Worm (Caenorhabditis elegans) whole organism, L3 larva: ENCODE results near the gene rla-2.

ENCODE experiments used
- R02D3.7 ChIP-seq: fragments of 150-350 bp; optimal IDR thresholded peaks from 2 replicates; lab custom pipeline; 2014; ENCODE audit warnings: missing biosample characterization, missing genetic modification characterization
- ZK546.5 ChIP-seq: sonication (generic microtip); optimal IDR thresholded peaks from 2 replicates; lab custom pipeline; 2017; ENCODE audit warnings: missing biosample characterization, missing genetic modification characterization
- aly-2 ChIP-seq: fragments of 150-350 bp; optimal IDR thresholded peaks from 2 replicates; lab custom pipeline; 2014; ENCODE audit warnings: missing biosample characterization, missing genetic modification characterization
- ceh-16 ChIP-seq: sonication (generic microtip); optimal IDR thresholded peaks from 2 replicates; lab custom pipeline; 2017; ENCODE audit warnings: missing biosample characterization, missing genetic modification characterization
- ceh-9 ChIP-seq: sonication (generic microtip); optimal IDR thresholded peaks from 2 replicates; lab custom pipeline; 2018; ENCODE audit warnings: missing biosample characterization, missing genetic modification characterization
- daf-12 ChIP-seq: fragments of 150-350 bp; optimal IDR thresholded peaks from 2 replicates; lab custom pipeline; 2014; ENCODE audit warnings: missing biosample characterization, missing genetic modification reagents, missing genetic modification characterization
- egl-27 ChIP-seq: sonication (generic microtip); optimal IDR thresholded peaks from 4 replicates; lab custom pipeline; 2017; ENCODE audit warnings: missing biosample characterization, missing genetic modification reagents, missing genetic modification characterization
- elt-1 ChIP-seq: fragments of 150-350 bp; optimal IDR thresholded peaks from 2 replicates; lab custom pipeline; 2014; ENCODE audit warnings: missing biosample characterization, missing genetic modification characterization
- elt-2 ChIP-seq: sonication (generic microtip); optimal IDR thresholded peaks from 2 replicates; lab custom pipeline; 2016; ENCODE audit warnings: missing genetic modification reagents, mild to moderate bottlenecking, missing genetic modification characterization, missing compliant biosample characterization
- fkh-10 ChIP-seq: sonication (generic microtip); optimal IDR thresholded peaks from 2 replicates; lab custom pipeline; 2017; ENCODE audit warnings: missing biosample characterization, missing genetic modification reagents, missing genetic modification characterization
- fkh-2 ChIP-seq: fragments of 150-350 bp; optimal IDR thresholded peaks from 2 replicates; lab custom pipeline; 2014; ENCODE audit warnings: missing biosample characterization, missing genetic modification reagents, missing genetic modification characterization
- fos-1 ChIP-seq: fragments of 150-350 bp; optimal IDR thresholded peaks from 2 replicates; lab custom pipeline; 2014; ENCODE audit warnings: missing biosample characterization, missing genetic modification characterization
- jun-1 ChIP-seq: fragments of 150-350 bp; optimal IDR thresholded peaks from 2 replicates; lab custom pipeline; 2014; ENCODE audit warnings: missing biosample characterization, missing genetic modification reagents, missing genetic modification characterization
- lin-15B ChIP-seq: fragments of 150-350 bp; optimal IDR thresholded peaks from 2 replicates; lab custom pipeline; 2014; ENCODE audit warnings: missing biosample characterization, missing genetic modification characterization
- lin-39 ChIP-seq: fragments of 150-350 bp; optimal IDR thresholded peaks from 2 replicates; lab custom pipeline; 2018; ENCODE audit warnings: missing biosample characterization, missing genetic modification reagents, missing genetic modification characterization
- mdl-1 ChIP-seq: fragments of 150-350 bp; optimal IDR thresholded peaks from 2 replicates; lab custom pipeline; 2014; ENCODE audit warnings: missing biosample characterization, missing genetic modification characterization
- nfya-1 ChIP-seq: sonication (generic microtip); optimal IDR thresholded peaks from 2 replicates; lab custom pipeline; 2017; ENCODE audit warnings: missing genetic modification characterization, mild to moderate bottlenecking, missing compliant biosample characterization, antibody characterized with exemption, moderate library complexity; ENCODE audit not compliant: insufficient read depth
- nhr-12 ChIP-seq: fragments of 150-350 bp; optimal IDR thresholded peaks from 2 replicates; lab custom pipeline; 2014; ENCODE audit warnings: missing biosample characterization, missing genetic modification characterization
- nhr-23 ChIP-seq: fragments of 150-350 bp; optimal IDR thresholded peaks from 2 replicates; lab custom pipeline; 2014; ENCODE audit warnings: missing biosample characterization, missing genetic modification reagents, missing genetic modification characterization
- nhr-28 ChIP-seq: fragments of 150-350 bp; optimal IDR thresholded peaks from 2 replicates; lab custom pipeline; 2014; ENCODE audit warnings: missing biosample characterization, missing genetic modification characterization
- nhr-67 ChIP-seq: fragments of 150-350 bp; optimal IDR thresholded peaks from 2 replicates; lab custom pipeline; 2014; ENCODE audit warnings: missing biosample characterization, missing genetic modification characterization
- nhr-77 ChIP-seq: fragments of 150-350 bp; optimal IDR thresholded peaks from 2 replicates; lab custom pipeline; 2014; ENCODE audit warnings: missing biosample characterization, missing genetic modification characterization
- pha-4 ChIP-seq: fragments of 150-350 bp; optimal IDR thresholded peaks from 2 replicates; lab custom pipeline; 2014; ENCODE audit warnings: missing biosample characterization, missing genetic modification reagents, missing genetic modification characterization
- pqm-1 ChIP-seq: fragments of 150-350 bp; optimal IDR thresholded peaks from 2 replicates; lab custom pipeline; 2017; ENCODE audit warnings: missing biosample characterization, missing genetic modification characterization, inconsistent platforms
- sea-2 ChIP-seq: fragments of 150-350 bp; sonication (generic microtip); optimal IDR thresholded peaks from 4 replicates; lab custom pipeline; 2014; ENCODE audit warnings: missing biosample characterization, missing genetic modification reagents, missing genetic modification characterization
- skn-1 ChIP-seq: fragments of 150-350 bp; optimal IDR thresholded peaks from 2 replicates; lab custom pipeline; 2014; ENCODE audit warnings: missing biosample characterization, missing genetic modification characterization
- tbx-2 ChIP-seq: sonication (generic microtip); optimal IDR thresholded peaks from 2 replicates; lab custom pipeline; 2016; ENCODE audit warnings: mild to moderate bottlenecking, missing genetic modification characterization, missing compliant biosample characterization
- ztf-11 ChIP-seq: fragments of 150-350 bp; optimal IDR thresholded peaks from 2 replicates; lab custom pipeline; 2014; ENCODE audit warnings: missing biosample characterization, missing genetic modification characterization

rla-2 gene

ce11 chrIV:13346078-13346477, 24.0 kb downstream of the rla-2 start:
- TF ChIP-seq fos-1 (tag; lab: Kevin White, UChicago) (peak; percentile 36), daf-12 (tag; lab: Kevin White, UChicago) (no peak), pha-4 (tag; lab: Kevin White, UChicago) (peak; percentile 99), jun-1 (tag; lab: Kevin White, UChicago) (peak; percentile 85), ZK546.5 (no peak), pqm-1 (tag; lab: Kevin White, UChicago) (peak; percentile 64), elt-2 (tag; lab: Kevin White, UChicago) (peak; percentile 66)

- TF ChIP-seq ceh-9 (no peak), mdl-1 (no peak), lin-39 (no peak), nhr-12 (tag; lab: Kevin White, UChicago) (no peak), nhr-67 (no peak), egl-27 (tag; lab: Kevin White, UChicago) (no peak), fos-1 (tag; lab: Kevin White, UChicago) (no peak), nhr-77 (no peak), elt-1 (tag; lab: Kevin White, UChicago) (no peak), ztf-11 (tag; lab: Kevin White, UChicago) (no peak)
Measured at ce11 chrIV:13342555-13342954, 27.5 kb downstream of the rla-2 start, which contains the start of gene W02A2.5. TSS of gene W02A2.5 (plus strand) at chrIV:13342855.

- peak; percentile 61 for TF ChIP-seq pha-4 (tag; lab: Kevin White, UChicago)
- TF ChIP-seq fos-1 (tag; lab: Kevin White, UChicago) = no peak
- peak; percentile 76 for TF ChIP-seq elt-2 (tag; lab: Kevin White, UChicago)
- TF ChIP-seq pqm-1 (tag; lab: Kevin White, UChicago) = peak; percentile 49
Measured at ce11 chrIV:13334287-13334686, 35.8 kb downstream of the rla-2 start.

ce11 chrIV:13331285-13331684, 38.8 kb downstream of the rla-2 start, which contains the start of gene pqn-74:
TSS of gene pqn-74 (minus strand) at chrIV:13331406.
- no peak for TF ChIP-seq nfya-1
- TF ChIP-seq pha-4 (tag; lab: Kevin White, UChicago) = peak; percentile 28
- TF ChIP-seq tbx-2 (tag; lab: Kevin White, UChicago) = no peak
- TF ChIP-seq ceh-16 (tag; lab: Kevin White, UChicago) = no peak
- TF ChIP-seq nhr-67 = no peak
- TF ChIP-seq nhr-12 (tag; lab: Kevin White, UChicago) = no peak
- no peak for TF ChIP-seq skn-1

ce11 chrIV:13330547-13330946, 39.5 kb downstream of the rla-2 start:
- TF ChIP-seq fkh-2 (tag; lab: Kevin White, UChicago) (no peak), sea-2 (GFP tag; lab: Kevin White, UChicago) (no peak), pha-4 (tag; lab: Kevin White, UChicago) (peak; percentile 50), fkh-10 (GFP tag; lab: Kevin White, UChicago) (no peak), lin-39 (no peak)

- TF ChIP-seq lin-39 (no peak), ztf-11 (tag; lab: Kevin White, UChicago) (no peak), skn-1 (no peak), R02D3.7 (no peak), aly-2 (tag; lab: Kevin White, UChicago) (no peak), nhr-23 (tag; lab: Kevin White, UChicago) (no peak)
- TF ChIP-seq, all 47 proteins: peak for 0
Measured at ce11 chrIV:13328059-13328458, 42.0 kb downstream of the rla-2 start, which contains the start of gene far-6. TSS of gene far-6 (plus strand) at chrIV:13328359.

- TF ChIP-seq jun-1 (tag; lab: Kevin White, UChicago) (peak; percentile 69), pqm-1 (tag; lab: Kevin White, UChicago) (peak; percentile 95), pha-4 (tag; lab: Kevin White, UChicago) (peak; percentile 49), nhr-77 (no peak), fkh-2 (tag; lab: Kevin White, UChicago) (no peak), nhr-67 (no peak), elt-2 (tag; lab: Kevin White, UChicago) (peak; percentile 98), nhr-28 (tag; lab: Kevin White, UChicago) (no peak), lin-15B (no peak)
Measured at ce11 chrIV:13327064-13327463, 43.0 kb downstream of the rla-2 start.
